Fruit fly (Drosophila melanogaster): ENCODE measurements around the gene CG4367.

Gene CG4367

dm6 chr3R:20292030-20292879 is 12.5 kb downstream of the CG4367 start:
- TF ChIP-seq cnc (optimal IDR thresholded peaks at IDR 0.05) (no peak), CG7101 (tag; optimal IDR thresholded peaks at IDR 0.05) (no peak), CG7045 (GFP tag; optimal IDR thresholded peaks at IDR 0.05) (no peak)

- no peak for TF ChIP-seq toe (GFP tag; optimal IDR thresholded peaks at IDR 0.05)
- no peak for TF ChIP-seq CG11617 (GFP tag; optimal IDR thresholded peaks at IDR 0.05)
- no peak for TF ChIP-seq Mnt (GFP tag; optimal IDR thresholded peaks at IDR 0.05)
- TF ChIP-seq pad (GFP tag; optimal IDR thresholded peaks at IDR 0.05): no peak
- TF ChIP-seq CG5204 (GFP tag; optimal IDR thresholded peaks at IDR 0.05): no peak
- no peak for TF ChIP-seq CG12768 (GFP tag; optimal IDR thresholded peaks at IDR 0.05)
- no peak for TF ChIP-seq Hr96 (GFP tag; optimal IDR thresholded peaks at IDR 0.05)
- TF ChIP-seq CG1620 (GFP tag; optimal IDR thresholded peaks at IDR 0.05): no peak
- TF ChIP-seq CG7101 (tag; optimal IDR thresholded peaks at IDR 0.05): no peak
- no peak for TF ChIP-seq cic (GFP tag; optimal IDR thresholded peaks at IDR 0.05)
- no peak for TF ChIP-seq CG7045 (GFP tag; optimal IDR thresholded peaks at IDR 0.05)
- TF ChIP-seq kay (GFP tag; ENCODE audit: borderline replicate concordance): no peak
- no peak for TF ChIP-seq CG14711 (tag; optimal IDR thresholded peaks at IDR 0.05)
- TF ChIP-seq tj (GFP tag; optimal IDR thresholded peaks at IDR 0.05): no peak
- TF ChIP-seq bab1 (GFP tag; optimal IDR thresholded peaks at IDR 0.05): no peak
- no peak for TF ChIP-seq Clk (GFP tag; optimal IDR thresholded peaks at IDR 0.05)
Observed at dm6 chr3R:20291594-20291993, 13.2 kb downstream of the CG4367 start.

- TF ChIP-seq ovo (GFP tag; optimal IDR thresholded peaks at IDR 0.05): no peak
- no peak for TF ChIP-seq CG12768 (GFP tag; optimal IDR thresholded peaks at IDR 0.05)
- no peak for TF ChIP-seq CG11617 (GFP tag; optimal IDR thresholded peaks at IDR 0.05)
- TF ChIP-seq CG1620 (GFP tag; optimal IDR thresholded peaks at IDR 0.05): no peak
- no peak for TF ChIP-seq CG5204 (GFP tag; optimal IDR thresholded peaks at IDR 0.05)
- TF ChIP-seq cnc (optimal IDR thresholded peaks at IDR 0.05): no peak
- no peak for TF ChIP-seq kay (GFP tag; ENCODE audit: borderline replicate concordance)
- TF ChIP-seq CG7101 (tag; optimal IDR thresholded peaks at IDR 0.05): no peak
- TF ChIP-seq tj (GFP tag; optimal IDR thresholded peaks at IDR 0.05): no peak
- TF ChIP-seq Hr96 (GFP tag; optimal IDR thresholded peaks at IDR 0.05): no peak
- TF ChIP-seq CG7045 (GFP tag; optimal IDR thresholded peaks at IDR 0.05): no peak
- no peak for TF ChIP-seq cic (GFP tag; optimal IDR thresholded peaks at IDR 0.05)
- no peak for TF ChIP-seq toe (GFP tag; optimal IDR thresholded peaks at IDR 0.05)
Observed at dm6 chr3R:20291106-20291505, 13.7 kb downstream of the CG4367 start.

- TF ChIP-seq CG5204 (GFP tag; optimal IDR thresholded peaks at IDR 0.05) (no peak), Mnt (GFP tag; optimal IDR thresholded peaks at IDR 0.05) (no peak), Crg-1 (GFP tag; optimal IDR thresholded peaks at IDR 0.05) (no peak), Hr96 (GFP tag; optimal IDR thresholded peaks at IDR 0.05) (no peak), bab1 (GFP tag; optimal IDR thresholded peaks at IDR 0.05) (no peak), Clk (GFP tag; optimal IDR thresholded peaks at IDR 0.05) (no peak), cnc (optimal IDR thresholded peaks at IDR 0.05) (no peak), tj (GFP tag; optimal IDR thresholded peaks at IDR 0.05) (no peak), CG7101 (tag; optimal IDR thresholded peaks at IDR 0.05) (no peak), CG33017 (tag; optimal IDR thresholded peaks at IDR 0.05) (no peak), CG11617 (GFP tag; optimal IDR thresholded peaks at IDR 0.05) (no peak), cic (GFP tag; optimal IDR thresholded peaks at IDR 0.05) (no peak), toe (GFP tag; optimal IDR thresholded peaks at IDR 0.05) (no peak), CG7045 (GFP tag; optimal IDR thresholded peaks at IDR 0.05) (no peak), ovo (GFP tag; optimal IDR thresholded peaks at IDR 0.05) (no peak), pad (GFP tag; optimal IDR thresholded peaks at IDR 0.05) (no peak)
Observed at dm6 chr3R:20288564-20288963, 16.2 kb downstream of the CG4367 start.

- no peak for TF ChIP-seq Crg-1 (GFP tag; optimal IDR thresholded peaks at IDR 0.05)
- no peak for TF ChIP-seq CG5204 (GFP tag; optimal IDR thresholded peaks at IDR 0.05)
- no peak for TF ChIP-seq Hr96 (GFP tag; optimal IDR thresholded peaks at IDR 0.05)
- TF ChIP-seq CG11617 (GFP tag; optimal IDR thresholded peaks at IDR 0.05): no peak
- TF ChIP-seq cic (GFP tag; optimal IDR thresholded peaks at IDR 0.05): no peak
- no peak for TF ChIP-seq kay (GFP tag; ENCODE audit: borderline replicate concordance)
- TF ChIP-seq CG7045 (GFP tag; optimal IDR thresholded peaks at IDR 0.05): no peak
- no peak for TF ChIP-seq pad (GFP tag; optimal IDR thresholded peaks at IDR 0.05)
- no peak for TF ChIP-seq CG33017 (tag; optimal IDR thresholded peaks at IDR 0.05)
- no peak for TF ChIP-seq toe (GFP tag; optimal IDR thresholded peaks at IDR 0.05)
Observed at dm6 chr3R:20288069-20288468, 16.7 kb downstream of the CG4367 start.

- TF ChIP-seq ovo (GFP tag; optimal IDR thresholded peaks at IDR 0.05) (no peak), CG14711 (tag; optimal IDR thresholded peaks at IDR 0.05) (peak; percentile 24)
Observed at dm6 chr3R:20286758-20287157, 18.0 kb downstream of the CG4367 start.

Measured in whole organism, adult.